Fruit fly (Drosophila melanogaster): Measurements from ENCODE around the gene Lcp65Ad.

- TF ChIP-seq CG8478 (optimal IDR thresholded peaks at IDR 0.05) (no peak), CTCF (optimal IDR thresholded peaks at IDR 0.05) (peak in 1 of 2 experiments; percentile 4)
These were observed 49.8 kb downstream of the Lcp65Ad start, which contains the start of the genes Sf3b6 and Tnpo for dm6 chr3L:6192822-6193555.
